Fruit fly (Drosophila melanogaster) whole organism, pupa: ENCODE measurements around the gene 4E-T.

ENCODE experiments used
- CG12605 ChIP-seq: fragments of 200-800 bp; sonication (Bioruptor generic); IDR thresholded peaks from 2 replicates; pipeline ENCODE4 v1.3.6; 2022; ENCODE audit warnings: missing biosample characterization, missing genetic modification characterization
- CG14655 ChIP-seq: fragments of 200-800 bp; sonication (Bioruptor generic); optimal IDR thresholded peaks from 3 replicates; lab custom pipeline; 2017; ENCODE audit warnings: mild to moderate bottlenecking, missing biosample characterization, missing genetic modification reagents, missing genetic modification characterization
- CG8159 ChIP-seq: fragments of 200-800 bp; sonication (Bioruptor generic); optimal IDR thresholded peaks from 3 replicates; lab custom pipeline; 2018; ENCODE audit warnings: missing biosample characterization, mild to moderate bottlenecking, missing genetic modification characterization, moderate library complexity
- D1 ChIP-seq: fragments of 200-800 bp; sonication (Bioruptor generic); optimal IDR thresholded peaks from 2 replicates; lab custom pipeline; 2018; ENCODE audit warnings: missing biosample characterization, mild to moderate bottlenecking, missing genetic modification characterization, moderate library complexity
- EcR ChIP-seq: fragments of 200-800 bp; sonication (Bioruptor generic); optimal IDR thresholded peaks from 3 replicates; lab custom pipeline; 2019; ENCODE audit warnings: missing biosample characterization, missing genetic modification characterization, mild to moderate bottlenecking, moderate library complexity, missing genetic modification reagents
- Pif1B ChIP-seq: fragments of 200-800 bp; sonication (Bioruptor generic); optimal IDR thresholded peaks from 3 replicates; lab custom pipeline; 2016; ENCODE audit warnings: missing biosample characterization, missing genetic modification characterization
- Snoo ChIP-seq: fragments of 200-800 bp; sonication (Bioruptor generic); optimal IDR thresholded peaks from 3 replicates; lab custom pipeline; 2017; ENCODE audit warnings: missing biosample characterization, mild to moderate bottlenecking, missing genetic modification characterization, inconsistent platforms
- fd96Ca ChIP-seq: fragments of 200-800 bp; sonication (Bioruptor generic); IDR thresholded peaks from 3 replicates; pipeline ENCODE4 v1.3.6; 2022; ENCODE audit warnings: missing biosample characterization, missing genetic modification characterization
- rn ChIP-seq: fragments of 200-800 bp; sonication (Bioruptor generic); IDR thresholded peaks from 2 replicates; pipeline ENCODE4 v1.3.6; 2022; ENCODE audit warnings: missing biosample characterization, missing genetic modification characterization

DNA sequence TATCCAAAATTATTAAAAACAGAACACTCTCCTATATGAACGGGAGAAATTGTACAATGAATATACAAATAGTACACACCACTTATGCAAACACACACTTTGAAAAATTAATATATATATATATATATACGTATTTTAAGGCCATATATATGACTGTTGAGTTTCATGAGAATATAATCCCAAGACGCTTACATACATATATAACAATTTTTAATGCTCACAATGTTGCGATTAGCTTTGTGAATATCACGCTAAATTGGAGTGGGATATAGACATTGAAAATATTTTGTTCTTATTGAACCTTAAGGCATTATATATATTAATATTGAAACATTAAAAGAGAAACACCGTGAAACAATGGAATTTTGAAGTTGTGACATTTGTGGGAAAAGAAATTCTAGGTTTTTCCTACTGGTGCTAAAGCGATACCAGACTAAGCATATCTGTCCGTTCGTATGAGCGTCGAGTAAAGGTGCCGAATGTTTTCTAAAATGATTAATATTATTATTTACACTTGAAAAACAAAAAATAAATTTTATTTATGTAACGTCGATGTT lies at the start of gene 4E-T:
- TF ChIP-seq EcR (no peak), D1 (tag; lab: Kevin White, UChicago) (peak; percentile 37), CG12605 (GFP tag; lab: Robert Waterston, UW) (no peak), fd96Ca (GFP tag; lab: Robert Waterston, UW) (no peak), rn (GFP tag; lab: Robert Waterston, UW) (no peak), Snoo (tag; lab: Kevin White, UChicago) (no peak), CG8159 (tag; lab: Kevin White, UChicago) (no peak), Pif1B (GFP tag; lab: Kevin White, UChicago) (no peak), CG14655 (GFP tag; lab: Kevin White, UChicago) (no peak)
